ENCODE assay signal across 4 worm cellular contexts in the genomic region with DNA sequence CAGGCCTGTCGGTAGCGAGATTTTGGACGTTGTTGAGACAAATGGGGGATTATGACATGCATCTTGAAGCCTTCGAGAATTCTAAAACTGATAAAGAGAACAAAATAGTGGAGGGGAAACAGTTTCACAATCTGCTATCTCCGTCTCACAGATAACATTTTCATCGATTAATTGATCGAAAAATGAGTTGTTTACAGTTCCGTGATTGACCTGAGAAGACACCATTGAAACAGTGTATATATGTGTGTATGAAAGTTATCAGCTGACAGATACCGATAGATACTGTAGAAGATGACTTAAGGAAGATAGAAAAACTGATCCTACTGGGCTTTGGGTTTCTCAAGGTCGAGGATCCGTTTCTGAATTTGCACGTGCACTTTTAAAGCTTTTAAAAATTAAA.
TF ChIP-seq lines count a peak whose summit lies in the region.

No protein-coding gene starts in this region.

TF ChIP-seq in whole organism, L1 larva, 84 proteins besides CTCF, POLR2A, EP300 and RAD21 (continued from another document):
- no peak for TF ChIP-seq ces-1 (GFP tag; optimal IDR thresholded peaks at IDR 0.05; lab: Kevin White, UChicago)
- peak; percentile 59 for TF ChIP-seq nhr-71 (tag; optimal IDR thresholded peaks at IDR 0.05; lab: Kevin White, UChicago)
- peak; percentile 25 for TF ChIP-seq lin-14 (GFP tag; optimal IDR thresholded peaks at IDR 0.05; lab: Kevin White, UChicago)
- TF ChIP-seq nhr-90 (tag; optimal IDR thresholded peaks at IDR 0.05; lab: Kevin White, UChicago; ENCODE audit: poor library complexity), result peak; percentile 53
- peak; percentile 28 for TF ChIP-seq mep-1 (tag; optimal IDR thresholded peaks at IDR 0.05; lab: Kevin White, UChicago)
- TF ChIP-seq vab-15 (tag; optimal IDR thresholded peaks at IDR 0.05; lab: Kevin White, UChicago), result no peak

TF ChIP-seq in whole organism, L2 larva, 48 proteins besides CTCF, POLR2A, EP300 and RAD21 (continued from another document):
- TF ChIP-seq blmp-1 (tag; optimal IDR thresholded peaks at IDR 0.05; lab: Kevin White, UChicago; ENCODE audit: insufficient read depth), result peak; percentile 49
- no peak for TF ChIP-seq nhr-6 (tag; optimal IDR thresholded peaks at IDR 0.05; lab: Kevin White, UChicago)
- TF ChIP-seq snpc-4 (tag; optimal IDR thresholded peaks at IDR 0.05; lab: Kevin White, UChicago), result no peak
- peak; percentile 3 for TF ChIP-seq skn-1 (tag; optimal IDR thresholded peaks at IDR 0.05; lab: Kevin White, UChicago)
- TF ChIP-seq lin-39 (tag; optimal IDR thresholded peaks at IDR 0.05; lab: Kevin White, UChicago), result no peak
- no peak for TF ChIP-seq Y55F3AM.14 (GFP tag; optimal IDR thresholded peaks at IDR 0.05; lab: Kevin White, UChicago)
- TF ChIP-seq egl-27 (tag; optimal IDR thresholded peaks at IDR 0.05; lab: Kevin White, UChicago), result peak; percentile 59
- peak in 1 of 2 experiments; percentile 32 for TF ChIP-seq lsy-2 (tag; optimal IDR thresholded peaks at IDR 0.05; lab: Kevin White, UChicago)
- TF ChIP-seq fos-1 (tag; optimal IDR thresholded peaks at IDR 0.05; lab: Kevin White, UChicago), result peak; percentile 41
- no peak for TF ChIP-seq mdl-1 (tag; optimal IDR thresholded peaks at IDR 0.05; lab: Kevin White, UChicago)
- TF ChIP-seq C34F6.9 (tag; optimal IDR thresholded peaks at IDR 0.05; lab: Kevin White, UChicago), result no peak
- TF ChIP-seq aly-2 (tag; optimal IDR thresholded peaks at IDR 0.05; lab: Kevin White, UChicago), result no peak
- TF ChIP-seq sma-9 (GFP tag; optimal IDR thresholded peaks at IDR 0.05; lab: Kevin White, UChicago), result peak; percentile 61
- no peak for TF ChIP-seq sma-9 (tag; optimal IDR thresholded peaks at IDR 0.05; lab: Kevin White, UChicago)
- TF ChIP-seq crh-2 (tag; optimal IDR thresholded peaks at IDR 0.05; lab: Kevin White, UChicago), result peak; percentile 25
- peak; percentile 46 for TF ChIP-seq gmeb-1 (tag; optimal IDR thresholded peaks at IDR 0.05; lab: Kevin White, UChicago)
- no peak for TF ChIP-seq unc-55 (GFP tag; optimal IDR thresholded peaks at IDR 0.05; lab: Kevin White, UChicago)

TF ChIP-seq in whole organism, L3 larva, 47 proteins besides CTCF, POLR2A, EP300 and RAD21 (continued from another document):
- TF ChIP-seq eor-1 (tag; optimal IDR thresholded peaks at IDR 0.05; lab: Kevin White, UChicago) (no peak), fkh-2 (tag; optimal IDR thresholded peaks at IDR 0.05; lab: Kevin White, UChicago) (no peak), pqm-1 (tag; optimal IDR thresholded peaks at IDR 0.05; lab: Kevin White, UChicago) (peak; percentile 83), nhr-77 (tag; optimal IDR thresholded peaks at IDR 0.05; lab: Kevin White, UChicago) (no peak), nhr-76 (tag; optimal IDR thresholded peaks at IDR 0.05; lab: Kevin White, UChicago) (no peak), elt-1 (tag; optimal IDR thresholded peaks at IDR 0.05; lab: Kevin White, UChicago) (no peak), unc-62 (GFP tag; optimal IDR thresholded peaks at IDR 0.05; lab: Kevin White, UChicago) (no peak), elt-3 (tag; optimal IDR thresholded peaks at IDR 0.05; lab: Kevin White, UChicago) (peak in 1 of 3 experiments; percentile 10), nhr-23 (tag; optimal IDR thresholded peaks at IDR 0.05; lab: Kevin White, UChicago) (peak; percentile 61), ztf-4 (tag; optimal IDR thresholded peaks at IDR 0.05; lab: Kevin White, UChicago) (no peak), lsy-12 (tag; optimal IDR thresholded peaks at IDR 0.05; lab: Kevin White, UChicago) (no peak), zag-1 (tag; optimal IDR thresholded peaks at IDR 0.05; lab: Kevin White, UChicago) (no peak), daf-12 (tag; optimal IDR thresholded peaks at IDR 0.05; lab: Kevin White, UChicago) (no peak)

TF ChIP-seq in whole organism, L4 larva, 104 proteins besides CTCF, POLR2A, EP300 and RAD21 (continued from another document):
- TF ChIP-seq nhr-25 (tag; optimal IDR thresholded peaks at IDR 0.05; lab: Kevin White, UChicago; ENCODE audit: borderline replicate concordance, insufficient read depth), result no peak
- no peak for TF ChIP-seq tag-97 (GFP tag; IDR thresholded peaks at IDR 0.05; lab: Robert Waterston, UW)
- TF ChIP-seq dve-1 (tag; optimal IDR thresholded peaks at IDR 0.05; lab: Kevin White, UChicago; ENCODE audit: insufficient read depth), result peak; percentile 88
- no peak for TF ChIP-seq ztf-11 (tag; optimal IDR thresholded peaks at IDR 0.05; lab: Kevin White, UChicago)
- TF ChIP-seq ama-1 (optimal IDR thresholded peaks at IDR 0.05; lab: Kevin White, UChicago), result no peak
- no peak for TF ChIP-seq mep-1 (tag; optimal IDR thresholded peaks at IDR 0.05; lab: Kevin White, UChicago)
- TF ChIP-seq Y5F2A.4 (GFP tag; optimal IDR thresholded peaks at IDR 0.05; lab: Kevin White, UChicago), result no peak
- TF ChIP-seq nhr-237 (tag; optimal IDR thresholded peaks at IDR 0.05; lab: Kevin White, UChicago), result no peak
- TF ChIP-seq zip-11 (GFP tag; IDR thresholded peaks at IDR 0.05; lab: Robert Waterston, UW), result no peak
- TF ChIP-seq nhr-28 (tag; optimal IDR thresholded peaks at IDR 0.05; lab: Kevin White, UChicago), result peak; percentile 60
- peak; percentile 62 for TF ChIP-seq hlh-11 (tag; optimal IDR thresholded peaks at IDR 0.05; lab: Kevin White, UChicago)
- TF ChIP-seq nhr-6 (tag; optimal IDR thresholded peaks at IDR 0.05; lab: Kevin White, UChicago), result peak; percentile 49
- TF ChIP-seq ceh-62 (tag; optimal IDR thresholded peaks at IDR 0.05; lab: Kevin White, UChicago), result no peak
- TF ChIP-seq ces-1 (GFP tag; optimal IDR thresholded peaks at IDR 0.05; lab: Kevin White, UChicago), result no peak
- TF ChIP-seq F44E2.7 (GFP tag; IDR thresholded peaks at IDR 0.05; lab: Robert Waterston, UW), result no peak
- no peak for TF ChIP-seq daf-12 (tag; optimal IDR thresholded peaks at IDR 0.05; lab: Kevin White, UChicago)
- no peak for TF ChIP-seq lin-15B (tag; optimal IDR thresholded peaks at IDR 0.05; lab: Kevin White, UChicago)
- no peak for TF ChIP-seq nhr-76 (tag; optimal IDR thresholded peaks at IDR 0.05; lab: Kevin White, UChicago)
- TF ChIP-seq F26F4.8 (GFP tag; conservative IDR thresholded peaks at IDR 0.05; lab: Robert Waterston, UW), result no peak
- TF ChIP-seq dmd-6 (GFP tag; IDR thresholded peaks at IDR 0.05; lab: Robert Waterston, UW), result peak; percentile 74
- TF ChIP-seq ceh-44 (GFP tag; IDR thresholded peaks at IDR 0.05; lab: Robert Waterston, UW), result no peak
- no peak for TF ChIP-seq dmd-9 (GFP tag; IDR thresholded peaks at IDR 0.05; lab: Robert Waterston, UW)
- TF ChIP-seq ZK337.2 (GFP tag; IDR thresholded peaks at IDR 0.05; lab: Robert Waterston, UW), result no peak
- peak in 1 of 2 experiments; percentile 30 for TF ChIP-seq mdl-1 (tag; optimal IDR thresholded peaks at IDR 0.05; lab: Kevin White, UChicago)
- TF ChIP-seq hif-1 (tag; optimal IDR thresholded peaks at IDR 0.05; lab: Kevin White, UChicago), result no peak
- peak; percentile 21 for TF ChIP-seq mes-2 (tag; optimal IDR thresholded peaks at IDR 0.05; lab: Kevin White, UChicago; ENCODE audit: poor library complexity, severe bottlenecking)
- TF ChIP-seq egl-43 (GFP tag; IDR thresholded peaks at IDR 0.05; lab: Robert Waterston, UW), result no peak
- no peak for TF ChIP-seq D1046.2 (GFP tag; IDR thresholded peaks at IDR 0.05; lab: Robert Waterston, UW)
- no peak for TF ChIP-seq sdz-12 (GFP tag; optimal IDR thresholded peaks at IDR 0.05; lab: Kevin White, UChicago)
- no peak for TF ChIP-seq lin-29 (GFP tag; IDR thresholded peaks at IDR 0.05; lab: Robert Waterston, UW)
- no peak for TF ChIP-seq F10B5.3 (tag; optimal IDR thresholded peaks at IDR 0.05; lab: Kevin White, UChicago)
- peak; percentile 51 for TF ChIP-seq pqm-1 (tag; optimal IDR thresholded peaks at IDR 0.05; lab: Kevin White, UChicago)
- TF ChIP-seq fos-1 (tag; optimal IDR thresholded peaks at IDR 0.05; lab: Kevin White, UChicago), result no peak
- no peak for TF ChIP-seq arid-1 (GFP tag; conservative IDR thresholded peaks at IDR 0.05; lab: Robert Waterston, UW)
- no peak for TF ChIP-seq hmg-1.1 (GFP tag; IDR thresholded peaks at IDR 0.05; lab: Robert Waterston, UW)
- TF ChIP-seq unc-39 (tag; optimal IDR thresholded peaks at IDR 0.05; lab: Kevin White, UChicago), result no peak
- TF ChIP-seq duxl-1 (tag; optimal IDR thresholded peaks at IDR 0.05; lab: Kevin White, UChicago; ENCODE audit: poor library complexity), result no peak
- TF ChIP-seq nhr-102 (tag; optimal IDR thresholded peaks at IDR 0.05; lab: Kevin White, UChicago), result no peak
- TF ChIP-seq zip-2 (tag; optimal IDR thresholded peaks at IDR 0.05; lab: Kevin White, UChicago), result no peak
- no peak for TF ChIP-seq saeg-2 (GFP tag; IDR thresholded peaks at IDR 0.05; lab: Robert Waterston, UW)
- no peak for TF ChIP-seq nhr-42 (GFP tag; IDR thresholded peaks at IDR 0.05; lab: Robert Waterston, UW)
- TF ChIP-seq lim-7 (GFP tag; IDR thresholded peaks at IDR 0.05; lab: Robert Waterston, UW), result no peak
- no peak for TF ChIP-seq egl-27 (tag; optimal IDR thresholded peaks at IDR 0.05; lab: Kevin White, UChicago)
- no peak for TF ChIP-seq spr-1 (tag; optimal IDR thresholded peaks at IDR 0.05; lab: Kevin White, UChicago)
- TF ChIP-seq hlh-30 (tag; optimal IDR thresholded peaks at IDR 0.05; lab: Kevin White, UChicago; ENCODE audit: insufficient read depth), result peak; percentile 73
- TF ChIP-seq lsy-2 (tag; optimal IDR thresholded peaks at IDR 0.05; lab: Kevin White, UChicago), result peak in 1 of 2 experiments; percentile 1
- no peak for TF ChIP-seq tra-1 (GFP tag; IDR thresholded peaks at IDR 0.05; lab: Robert Waterston, UW)
- peak; percentile 61 for TF ChIP-seq T20F7.1 (GFP tag; optimal IDR thresholded peaks at IDR 0.05; lab: Kevin White, UChicago)
- no peak for TF ChIP-seq nhr-10 (tag; optimal IDR thresholded peaks at IDR 0.05; lab: Kevin White, UChicago)
- TF ChIP-seq unc-62 (GFP tag; optimal IDR thresholded peaks at IDR 0.05 in 1 of 2; lab: Kevin White, UChicago), result no peak
- TF ChIP-seq unc-62 (tag; optimal IDR thresholded peaks at IDR 0.05; lab: Kevin White, UChicago), result no peak
- TF ChIP-seq madf-5 (GFP tag; IDR thresholded peaks at IDR 0.05; lab: Robert Waterston, UW), result no peak
- no peak for TF ChIP-seq R02D3.7 (tag; optimal IDR thresholded peaks at IDR 0.05; lab: Kevin White, UChicago)
- no peak for TF ChIP-seq snpc-1.2 (GFP tag; IDR thresholded peaks at IDR 0.05; lab: Robert Waterston, UW)
- no peak for TF ChIP-seq F37D6.2 (tag; optimal IDR thresholded peaks at IDR 0.05; lab: Kevin White, UChicago)
- no peak for TF ChIP-seq ceh-20 (GFP tag; IDR thresholded peaks at IDR 0.05; lab: Robert Waterston, UW)
- TF ChIP-seq nhr-48 (tag; optimal IDR thresholded peaks at IDR 0.05; lab: Kevin White, UChicago), result no peak
- TF ChIP-seq zag-1 (tag; optimal IDR thresholded peaks at IDR 0.05; lab: Kevin White, UChicago), result no peak
- TF ChIP-seq nhr-11 (tag; optimal IDR thresholded peaks at IDR 0.05; lab: Kevin White, UChicago), result no peak
